Fruit fly (Drosophila melanogaster): ENCODE measurements around the gene CG31705.

dm6 chr2L:11521185-11521584 is 6.8 kb downstream of the CG31705 start, which contains the start of gene CG14930:
- no peak for TF ChIP-seq psq (GFP tag; optimal IDR thresholded peaks at IDR 0.05)
- no peak for TF ChIP-seq mirr (GFP tag; optimal IDR thresholded peaks at IDR 0.05)
- TF ChIP-seq Sry-δ (GFP tag; optimal IDR thresholded peaks at IDR 0.05): no peak
- no peak for TF ChIP-seq cwo (GFP tag; optimal IDR thresholded peaks at IDR 0.05)
- TF ChIP-seq ara (GFP tag; IDR thresholded peaks at IDR 0.05): no peak
- TF ChIP-seq CG15514 (GFP tag; optimal IDR thresholded peaks at IDR 0.05): no peak
- TF ChIP-seq gcm2 (GFP tag; optimal IDR thresholded peaks at IDR 0.05): no peak
- TF ChIP-seq insv (GFP tag; optimal IDR thresholded peaks at IDR 0.05): no peak
- no peak for TF ChIP-seq CG43689 (GFP tag; IDR thresholded peaks at IDR 0.05)
- TF ChIP-seq Dip2 (GFP tag; IDR thresholded peaks at IDR 0.05): no peak
- no peak for TF ChIP-seq MBD-R2 (GFP tag; IDR thresholded peaks at IDR 0.05)

Data from whole organism, embryonic.